Worm (Caenorhabditis elegans) whole organism, L1 larva: Measurements from ENCODE around the gene pkc-3.
"Not testable (repeated sequence)": the region's sequence is repeated elsewhere in the genome, so short reads cannot be mapped to it uniquely, and the experiment has no call there.

Experiments used
- F16B12.6 ChIP-seq: fragments of 150-350 bp; optimal IDR thresholded peaks from 2 replicates; lab custom pipeline; 2014; ENCODE audit warnings: missing biosample characterization, missing genetic modification characterization
- aly-2 ChIP-seq: fragments of 150-350 bp; optimal IDR thresholded peaks from 2 replicates; lab custom pipeline; 2014; ENCODE audit warnings: missing biosample characterization, missing genetic modification characterization
- dpl-1 ChIP-seq, 3 experiments: fragments of 150-350 bp in 2 of 3; sonication (generic microtip) in 1 of 3; optimal IDR thresholded peaks; 2 replicates each; lab custom pipeline; 2014 to 2017; ENCODE audit warnings: missing biosample characterization in 3 of 3, missing genetic modification characterization in 3 of 3, missing genetic modification reagents in 3 of 3
- elt-2 ChIP-seq: sonication (generic microtip); optimal IDR thresholded peaks from 2 replicates; lab custom pipeline; 2016; ENCODE audit warnings: missing genetic modification characterization, mild to moderate bottlenecking, inconsistent platforms, missing compliant biosample characterization, missing genetic modification reagents
- irx-1 ChIP-seq: sonication (generic microtip); optimal IDR thresholded peaks from 2 replicates; lab custom pipeline; 2016; ENCODE audit warnings: missing genetic modification characterization, missing compliant biosample characterization
- lin-15B ChIP-seq: fragments of 150-350 bp; sonication (generic microtip); optimal IDR thresholded peaks from 3 replicates; lab custom pipeline; 2014; ENCODE audit warnings: missing biosample characterization, missing genetic modification characterization
- nhr-237 ChIP-seq: fragments of 150-350 bp; optimal IDR thresholded peaks from 2 replicates; lab custom pipeline; 2014; ENCODE audit warnings: missing biosample characterization, missing genetic modification characterization
- nhr-76 ChIP-seq: sonication (generic microtip); optimal IDR thresholded peaks from 2 replicates; lab custom pipeline; 2017; ENCODE audit warnings: missing biosample characterization, missing genetic modification characterization
- rnt-1 ChIP-seq: sonication (generic microtip); optimal IDR thresholded peaks from 2 replicates; lab custom pipeline; 2016; ENCODE audit warnings: mild to moderate bottlenecking, missing genetic modification characterization, moderate library complexity, missing compliant biosample characterization
- snpc-4 ChIP-seq: fragments of 150-350 bp; optimal IDR thresholded peaks from 2 replicates; lab custom pipeline; 2014; ENCODE audit warnings: missing biosample characterization, missing genetic modification characterization
- unc-86 ChIP-seq: sonication (generic microtip); optimal IDR thresholded peaks from 2 replicates; lab custom pipeline; 2016; ENCODE audit warnings: missing genetic modification characterization, missing compliant biosample characterization
- ztf-11 ChIP-seq, 2 experiments: sonication (generic microtip); optimal IDR thresholded peaks; 2 replicates each; lab custom pipeline; 2016 to 2017; ENCODE audit warnings: missing genetic modification characterization in 2 of 2, missing biosample characterization in 1 of 2, missing compliant biosample characterization in 1 of 2
- ztf-4 ChIP-seq: fragments of 150-350 bp; optimal IDR thresholded peaks from 2 replicates; lab custom pipeline; 2014; ENCODE audit warnings: missing biosample characterization, missing genetic modification characterization

- not testable (repeated sequence) for TF ChIP-seq F16B12.6 (tag; lab: Kevin White, UChicago); nhr-237; rnt-1; unc-86 (tag; lab: Kevin White, UChicago); lin-15B (tag; lab: Kevin White, UChicago); aly-2 (tag; lab: Kevin White, UChicago); elt-2 (tag; lab: Kevin White, UChicago); irx-1 (tag; lab: Kevin White, UChicago); dpl-1 (GFP tag; optimal IDR thresholded peaks at IDR 0.05; lab: Kevin White, UChicago); snpc-4 (tag; lab: Kevin White, UChicago); nhr-76; ztf-11 (tag; optimal IDR thresholded peaks at IDR 0.05; lab: Kevin White, UChicago); ztf-4 (tag; lab: Kevin White, UChicago)
These were observed 29.5 kb upstream of the pkc-3 start, which contains the start of gene F09E5.8 for ce11 chrII:5350357-5350756.
